Fruit fly (Drosophila melanogaster): ENCODE results near the gene CheB38a.

Gene CheB38a

DNA sequence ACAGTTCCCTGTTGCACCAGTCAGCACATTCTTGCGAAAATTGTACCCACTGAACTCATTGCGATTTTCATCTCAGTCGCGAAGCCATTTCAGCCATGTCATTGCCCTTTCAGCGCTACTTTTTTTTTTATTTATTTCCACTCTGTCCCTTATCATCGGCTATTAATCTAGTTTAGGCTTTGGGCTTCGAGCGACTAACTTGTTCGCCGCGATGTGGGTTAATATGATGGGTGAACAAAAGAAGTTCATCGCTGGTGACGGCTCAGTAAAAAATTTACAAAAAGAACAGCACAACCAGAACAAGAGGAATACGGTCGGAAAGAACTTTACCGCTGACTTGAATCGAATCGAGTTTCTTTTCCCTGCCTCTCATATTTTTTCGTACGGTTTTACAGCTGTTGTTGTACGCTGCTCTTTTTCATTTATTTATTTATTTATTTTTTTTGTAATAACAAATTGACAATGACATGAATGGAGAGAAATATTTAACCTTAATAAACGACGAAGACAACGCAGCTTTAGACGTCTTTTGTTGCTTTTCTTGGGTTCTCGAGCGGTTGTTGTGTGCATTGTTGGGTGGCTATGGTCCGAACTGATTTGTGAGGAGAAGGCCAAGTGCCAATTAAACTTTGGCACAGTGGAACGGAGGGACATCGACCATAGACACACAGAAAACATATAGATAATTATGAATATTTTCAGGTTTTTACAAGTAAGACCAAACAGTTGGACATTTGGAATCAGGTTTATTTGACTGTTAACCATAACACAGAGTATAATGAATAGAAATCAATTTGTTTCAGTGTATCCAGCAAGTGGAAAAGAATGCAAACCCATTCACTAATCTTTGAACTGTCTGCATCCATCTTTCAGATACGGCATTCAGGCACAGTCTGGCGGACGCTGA lies 5.8 kb downstream of the CheB38a start:
- TF ChIP-seq CG17801 (GFP tag; optimal IDR thresholded peaks at IDR 0.05; ENCODE audit: partially characterized antibody) = peak; percentile 40

DNA sequence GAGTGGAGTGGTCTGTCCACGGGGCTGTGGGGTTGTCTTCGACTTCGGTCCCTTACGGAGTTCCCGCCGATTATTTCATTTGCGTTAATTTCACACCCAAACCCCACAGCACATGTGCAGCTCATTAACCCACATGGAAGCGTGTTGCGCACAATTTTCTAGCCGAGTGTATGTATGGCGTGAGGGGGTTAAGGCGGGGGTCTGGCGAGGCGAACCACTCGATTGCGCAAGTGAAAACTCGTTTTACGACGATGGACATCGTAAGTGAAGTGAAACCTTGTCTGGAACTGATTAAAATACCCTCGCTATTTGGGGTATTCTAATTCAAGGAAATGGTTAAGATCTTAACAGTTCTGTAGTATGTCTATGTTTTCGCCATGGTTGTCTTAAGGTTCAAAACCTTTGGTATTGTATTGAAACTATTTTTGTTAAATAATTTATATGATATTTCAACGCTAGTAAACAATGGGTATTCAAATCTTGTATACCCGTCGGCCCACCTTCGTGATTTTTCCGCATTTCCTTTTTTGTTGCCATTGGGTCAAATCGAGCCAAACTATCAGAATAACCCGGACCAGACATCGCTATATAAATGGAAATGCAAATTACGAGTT lies 7.2 kb downstream of the CheB38a start:
- TF ChIP-seq CG17801 (GFP tag; optimal IDR thresholded peaks at IDR 0.05; ENCODE audit: partially characterized antibody) = no peak

DNA sequence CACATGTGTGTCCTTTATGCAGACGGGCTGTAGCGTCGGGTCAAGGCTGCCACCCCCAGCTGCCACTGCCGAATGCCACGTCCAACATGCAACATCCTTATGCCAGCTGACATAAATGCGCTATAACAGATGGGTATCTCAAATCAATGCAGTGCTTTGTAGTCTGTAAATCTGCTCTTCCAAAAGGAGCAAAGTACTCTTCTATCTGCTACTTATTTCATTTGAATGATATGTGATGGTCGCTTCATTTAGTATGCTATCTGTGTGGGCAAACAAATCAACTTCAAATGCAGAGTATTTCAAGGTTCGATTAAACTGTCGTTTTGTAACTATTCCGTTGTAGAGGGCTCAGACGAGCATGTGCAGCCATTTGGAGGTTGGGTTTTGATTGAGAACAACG lies 9.1 kb downstream of the CheB38a start:
- TF ChIP-seq CG17801 (GFP tag; optimal IDR thresholded peaks at IDR 0.05; ENCODE audit: partially characterized antibody) = no peak

DNA sequence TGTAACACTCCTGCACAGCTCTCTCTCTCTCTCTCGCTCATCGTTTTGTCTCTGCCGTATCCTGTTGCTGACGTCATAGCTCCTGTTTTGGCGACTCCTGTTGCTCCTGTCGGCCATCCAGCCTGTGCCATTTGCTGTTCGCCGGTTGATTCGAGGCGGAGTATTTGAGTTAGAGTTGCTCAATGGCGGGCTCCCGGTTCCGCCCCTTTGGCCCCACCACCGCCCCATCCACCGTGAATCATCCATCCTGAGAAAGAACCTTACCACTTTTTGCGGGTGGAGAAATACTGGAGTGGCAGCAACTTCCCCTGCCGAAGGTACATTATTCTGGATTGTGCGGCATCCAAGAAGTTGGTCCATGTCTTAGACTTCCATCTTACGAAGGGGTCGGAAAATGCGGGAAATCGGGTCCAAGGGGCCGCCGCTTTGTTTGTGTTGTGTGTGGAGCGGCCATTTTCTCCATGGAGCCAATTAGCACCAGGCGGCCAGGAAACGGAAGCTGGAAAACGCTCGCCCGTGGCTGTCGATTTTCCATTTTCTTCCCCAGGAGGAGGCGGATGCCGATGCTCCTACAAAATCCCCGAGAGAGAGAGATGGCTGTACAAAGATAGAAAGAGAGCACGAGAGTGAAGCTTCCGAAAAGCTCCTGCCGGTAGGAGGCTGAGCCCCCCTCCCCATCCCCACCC lies 9.7 kb downstream of the CheB38a start:
- no peak for TF ChIP-seq CG17801 (GFP tag; optimal IDR thresholded peaks at IDR 0.05; ENCODE audit: partially characterized antibody)

DNA sequence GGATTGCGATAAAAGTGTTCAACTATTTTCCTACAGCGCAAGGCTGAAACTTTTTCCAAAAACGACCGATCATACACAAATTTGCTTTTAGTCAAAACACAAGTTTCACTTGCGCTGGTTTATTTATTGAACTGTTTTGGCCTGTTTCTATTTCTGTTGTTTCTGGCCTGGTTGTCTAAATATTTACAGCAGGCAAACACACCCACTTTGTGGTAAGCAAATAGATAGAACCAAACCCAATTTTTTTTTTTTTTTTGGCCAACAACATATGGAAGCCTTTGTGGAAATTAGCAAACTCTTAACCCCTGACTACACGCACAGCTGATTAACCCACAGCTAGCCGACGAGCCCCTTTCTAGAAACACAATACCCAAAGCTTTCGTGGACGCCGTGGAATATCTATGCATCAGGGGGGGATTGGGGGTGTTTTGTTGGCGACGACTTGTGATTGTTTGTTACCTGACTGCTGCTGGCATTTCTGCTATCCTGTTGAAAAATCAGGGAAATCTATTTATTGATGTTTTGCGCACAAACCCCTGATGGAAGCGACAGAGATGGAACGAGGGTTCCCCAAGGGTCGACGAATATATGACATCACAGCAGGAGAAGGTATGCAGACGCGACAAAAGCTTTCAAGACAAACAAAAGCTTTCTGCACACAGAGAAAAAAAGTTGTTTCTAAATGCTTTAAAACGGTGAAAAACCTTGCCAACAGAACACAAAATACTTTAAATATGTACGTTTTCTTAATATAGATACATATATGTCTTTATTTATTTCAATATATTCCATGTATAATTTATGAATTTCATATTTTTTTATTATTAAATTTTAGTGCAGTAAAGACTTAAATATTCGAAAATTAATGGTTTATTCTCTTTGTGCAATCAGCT lies 10.5 kb downstream of the CheB38a start:
- TF ChIP-seq CG17801 (GFP tag; optimal IDR thresholded peaks at IDR 0.05; ENCODE audit: partially characterized antibody) = no peak

DNA sequence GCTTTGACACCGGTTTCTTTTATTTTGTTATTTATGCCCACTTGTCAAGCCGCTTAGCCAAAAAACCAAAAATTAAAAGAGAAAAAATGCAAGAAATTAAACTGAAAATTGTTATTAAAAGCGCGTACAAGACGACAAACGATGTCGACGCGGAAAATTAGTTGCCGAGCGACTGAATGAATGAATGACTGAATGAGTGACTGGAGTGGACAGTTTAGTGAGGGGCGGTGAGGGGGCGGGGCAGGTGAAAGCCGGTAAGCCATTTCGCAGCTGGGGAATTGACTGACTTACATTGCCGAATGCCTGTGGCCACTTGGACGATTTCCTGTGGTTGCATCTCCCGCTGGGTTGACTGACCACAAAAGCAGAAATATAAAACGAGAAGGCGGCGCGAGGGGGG lies 11.7 kb downstream of the CheB38a start:
- no peak for TF ChIP-seq CG17801 (GFP tag; optimal IDR thresholded peaks at IDR 0.05; ENCODE audit: partially characterized antibody)

DNA sequence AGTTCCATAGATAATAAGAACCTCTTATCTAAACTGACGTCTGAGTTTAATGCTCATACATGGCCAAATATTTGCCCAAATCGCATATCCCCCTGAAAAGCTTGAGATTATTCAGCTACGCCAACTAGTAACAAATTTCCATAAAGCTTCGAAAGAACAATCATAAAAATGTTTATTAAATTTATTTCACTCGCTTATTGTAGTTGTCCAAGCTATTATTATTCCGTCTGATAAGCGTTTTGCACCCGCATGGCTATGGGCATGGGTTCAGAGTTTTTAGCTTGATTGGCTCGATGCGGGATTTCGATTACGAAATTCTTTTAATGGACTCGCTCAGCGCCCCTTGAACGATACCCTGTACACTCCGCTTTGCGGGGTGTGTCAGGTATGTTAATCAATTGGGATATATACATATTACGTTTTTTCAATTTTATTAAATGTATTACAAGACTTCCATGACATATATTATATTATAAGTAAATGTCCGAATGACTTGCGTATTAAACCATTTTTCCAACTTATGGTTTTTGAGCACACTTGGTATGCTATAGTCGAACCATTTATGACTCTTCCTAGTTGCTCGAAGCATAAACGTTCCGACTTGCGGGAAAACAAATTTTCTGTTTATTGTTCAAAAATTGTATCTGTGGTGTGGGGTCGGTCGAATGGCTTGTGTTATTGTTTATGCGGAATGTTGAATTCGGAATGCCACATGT lies 12.6 kb downstream of the CheB38a start:
- TF ChIP-seq CG17801 (GFP tag; optimal IDR thresholded peaks at IDR 0.05; ENCODE audit: partially characterized antibody) = peak; percentile 92

DNA sequence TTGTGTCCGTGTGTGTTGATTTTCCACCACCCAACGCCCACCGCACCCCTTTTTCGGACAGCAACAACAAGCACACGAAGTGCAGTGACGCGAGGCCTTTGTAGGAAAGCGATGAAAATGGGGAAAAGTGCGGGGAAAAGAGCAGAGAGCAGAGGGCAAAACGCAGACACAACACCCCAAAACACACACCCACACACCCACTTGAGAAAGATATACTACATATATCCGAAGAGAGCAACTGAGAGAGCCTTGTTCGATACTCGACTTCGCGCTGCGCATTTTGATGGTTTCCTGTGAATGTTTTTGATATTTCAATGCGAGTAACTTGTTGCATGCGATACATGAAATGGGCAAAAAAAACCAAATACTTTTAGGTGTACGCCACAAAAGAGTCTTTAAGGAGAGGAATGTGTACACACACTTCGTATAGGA lies 14.6 kb downstream of the CheB38a start:
- TF ChIP-seq CG17801 (GFP tag; optimal IDR thresholded peaks at IDR 0.05; ENCODE audit: partially characterized antibody) = no peak

DNA sequence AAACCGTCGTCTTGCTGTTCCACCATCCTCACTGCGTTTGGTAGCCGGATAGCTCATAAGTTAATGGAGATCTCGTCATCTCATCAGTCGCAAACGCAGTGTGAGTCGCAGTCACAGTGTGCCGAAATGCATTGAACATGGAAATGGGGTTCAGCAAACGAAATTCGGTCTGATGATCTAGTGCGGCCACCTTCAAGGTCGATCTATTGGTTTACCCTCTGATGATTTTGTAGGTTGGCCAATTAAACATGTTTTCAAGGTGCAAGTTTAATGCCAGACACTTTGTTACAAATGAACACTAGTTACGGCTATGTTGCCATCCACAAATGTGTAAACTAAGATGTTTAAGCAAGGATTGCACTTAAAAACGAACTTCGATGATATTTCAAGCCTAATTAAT lies 15.5 kb downstream of the CheB38a start:
- no peak for TF ChIP-seq CG17801 (GFP tag; optimal IDR thresholded peaks at IDR 0.05; ENCODE audit: partially characterized antibody)

DNA sequence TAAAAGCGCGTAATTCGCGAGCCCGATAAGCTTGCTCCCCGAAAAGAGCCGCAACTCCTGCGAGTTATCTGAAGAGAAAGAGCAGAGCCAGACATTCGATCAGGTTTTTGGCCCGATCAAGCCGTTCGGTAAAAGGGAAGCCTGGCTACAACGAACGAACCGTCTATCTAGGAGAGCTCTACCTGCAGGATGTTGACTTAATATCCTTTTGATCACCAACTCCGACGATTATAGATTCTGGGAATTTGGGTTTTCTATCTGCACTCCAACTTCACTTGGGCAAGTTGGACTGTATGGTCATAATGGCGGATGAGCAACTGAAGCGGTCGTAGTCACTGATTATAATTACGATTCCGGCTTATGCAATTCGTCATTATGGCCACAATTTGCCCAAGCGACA lies 16.1 kb downstream of the CheB38a start:
- no peak for TF ChIP-seq CG17801 (GFP tag; optimal IDR thresholded peaks at IDR 0.05; ENCODE audit: partially characterized antibody)

DNA sequence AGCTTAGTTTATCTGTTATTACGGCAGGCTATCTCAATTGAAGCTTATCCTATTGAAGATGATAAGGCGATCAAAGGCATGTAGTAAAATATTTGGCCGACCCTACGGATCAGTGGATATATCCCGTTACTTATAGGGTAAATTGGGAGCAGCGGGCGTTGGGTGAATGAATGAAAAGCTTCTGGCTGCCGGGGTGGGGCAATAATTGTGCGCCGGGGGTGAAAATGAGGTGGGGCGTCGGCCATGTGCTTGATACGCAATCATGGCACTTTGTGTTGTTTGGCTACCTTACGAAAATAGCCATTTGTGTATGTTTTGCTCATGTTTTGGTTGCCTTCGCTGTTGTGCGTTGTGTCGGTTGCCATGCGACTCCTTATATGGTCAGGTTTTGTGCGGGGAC lies 16.5 kb downstream of the CheB38a start:
- no peak for TF ChIP-seq CG17801 (GFP tag; optimal IDR thresholded peaks at IDR 0.05; ENCODE audit: partially characterized antibody)

DNA sequence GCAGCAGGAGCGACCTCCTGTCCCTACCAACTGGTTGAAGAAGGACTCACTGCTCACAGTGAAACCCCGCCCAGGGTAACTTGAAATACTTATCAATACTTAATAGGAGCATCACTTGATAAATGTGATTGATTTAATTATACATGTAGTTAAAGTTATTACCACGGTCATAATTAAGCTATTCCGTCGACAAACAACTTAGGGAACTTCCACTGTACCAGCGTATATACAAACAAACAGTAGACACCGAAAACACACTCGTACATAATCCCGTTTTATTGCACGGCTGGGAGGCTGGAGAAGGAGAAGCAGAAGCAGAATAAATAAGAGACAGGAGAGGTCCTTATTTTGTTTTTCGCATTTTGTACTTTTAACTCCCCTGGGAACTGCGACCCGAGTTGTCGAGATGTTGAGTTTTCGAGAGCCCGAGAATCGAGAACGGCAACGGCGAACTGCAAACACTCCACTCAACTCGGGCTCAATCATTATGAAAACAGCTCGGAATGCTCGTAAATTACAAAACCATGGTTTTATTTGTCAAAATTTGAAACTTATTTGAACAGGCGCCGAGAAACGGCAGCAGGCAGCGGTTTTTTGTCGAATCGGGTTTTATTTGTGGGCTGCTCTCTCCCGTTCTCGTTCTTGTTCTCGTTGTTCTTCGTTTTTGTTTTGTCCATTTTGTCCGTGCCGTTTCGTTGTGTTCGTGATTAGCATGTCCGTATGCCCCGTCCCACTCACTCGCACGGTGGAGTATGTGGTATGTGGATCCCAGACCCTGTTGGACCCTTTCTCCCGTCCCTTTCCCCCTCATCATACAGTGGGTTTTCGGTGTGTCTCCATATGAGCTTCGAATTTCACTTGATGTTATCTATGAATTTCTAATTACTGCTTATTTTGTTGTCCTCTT lies 18.1 kb downstream of the CheB38a start:
- TF ChIP-seq CG17801 (GFP tag; optimal IDR thresholded peaks at IDR 0.05; ENCODE audit: partially characterized antibody) = peak; percentile 45

DNA sequence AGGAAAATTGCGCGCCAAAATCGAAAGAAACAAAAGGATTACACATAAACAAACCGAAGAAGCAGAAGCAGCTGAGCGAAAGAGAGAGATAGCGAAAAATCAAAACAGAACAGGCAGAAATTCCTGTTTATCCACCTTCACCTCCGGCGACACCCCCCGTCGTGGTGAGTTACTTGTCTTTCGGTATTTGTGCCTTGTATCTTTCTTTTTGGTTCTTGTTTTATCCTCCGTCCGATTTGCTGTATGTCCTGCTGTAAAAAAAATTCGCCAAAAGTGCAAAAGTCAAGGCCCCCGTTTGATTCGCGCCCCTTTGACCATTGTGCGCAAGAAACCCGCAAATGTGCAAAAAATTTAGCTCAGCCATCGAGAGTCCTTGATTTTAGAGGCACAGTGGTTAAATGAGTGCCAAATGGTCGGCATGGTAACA lies 20.0 kb downstream of the CheB38a start:
- TF ChIP-seq CG17801 (GFP tag; optimal IDR thresholded peaks at IDR 0.05; ENCODE audit: partially characterized antibody) = no peak
